Worm (Caenorhabditis elegans) whole organism, L4 larva: Measurements from ENCODE around the gene hpo-28.
A peak's percentile ranks its signal among the peaks of the same experiment; 100 is the strongest.

ENCODE experiments used
- ama-1 ChIP-seq: fragments of 150-350 bp; optimal IDR thresholded peaks from 2 replicates; lab custom pipeline; 2014; ENCODE audit warnings: inconsistent platforms, mixed read lengths
- lin-13 ChIP-seq: fragments of 150-350 bp; optimal IDR thresholded peaks from 2 replicates; lab custom pipeline; 2014; ENCODE audit warnings: missing biosample characterization, missing genetic modification reagents, missing genetic modification characterization
- lsy-2 ChIP-seq, 2 experiments: fragments of 150-350 bp in 1 of 2; sonication (generic microtip) in 1 of 2; optimal IDR thresholded peaks; 2 replicates each; lab custom pipeline; 2014 to 2017; ENCODE audit warnings: missing biosample characterization in 2 of 2, missing genetic modification characterization in 2 of 2
- mdl-1 ChIP-seq, 2 experiments: fragments of 150-350 bp in 1 of 2; sonication (generic microtip) in 1 of 2; optimal IDR thresholded peaks; 2 replicates each; lab custom pipeline; 2014 to 2017; ENCODE audit warnings: missing biosample characterization in 2 of 2, missing genetic modification characterization in 2 of 2
- nhr-11 ChIP-seq: fragments of 150-350 bp; optimal IDR thresholded peaks from 2 replicates; lab custom pipeline; 2014; ENCODE audit warnings: missing biosample characterization, missing genetic modification characterization
- nhr-25 ChIP-seq: sonication (generic microtip); optimal IDR thresholded peaks from 2 replicates; lab custom pipeline; 2017; ENCODE audit warnings: missing genetic modification characterization, mild to moderate bottlenecking, missing compliant biosample characterization, antibody characterized with exemption, moderate library complexity, borderline replicate concordance; ENCODE audit not compliant: insufficient read depth
- nhr-28 ChIP-seq: fragments of 150-350 bp; optimal IDR thresholded peaks from 2 replicates; lab custom pipeline; 2014; ENCODE audit warnings: missing biosample characterization, missing genetic modification characterization
- nhr-42 ChIP-seq: fragments of 200-800 bp; sonication (Bioruptor generic); IDR thresholded peaks from 2 replicates; pipeline ENCODE4 v1.3.6; 2022; ENCODE audit warnings: missing genetic modification characterization, missing compliant biosample characterization

DNA sequence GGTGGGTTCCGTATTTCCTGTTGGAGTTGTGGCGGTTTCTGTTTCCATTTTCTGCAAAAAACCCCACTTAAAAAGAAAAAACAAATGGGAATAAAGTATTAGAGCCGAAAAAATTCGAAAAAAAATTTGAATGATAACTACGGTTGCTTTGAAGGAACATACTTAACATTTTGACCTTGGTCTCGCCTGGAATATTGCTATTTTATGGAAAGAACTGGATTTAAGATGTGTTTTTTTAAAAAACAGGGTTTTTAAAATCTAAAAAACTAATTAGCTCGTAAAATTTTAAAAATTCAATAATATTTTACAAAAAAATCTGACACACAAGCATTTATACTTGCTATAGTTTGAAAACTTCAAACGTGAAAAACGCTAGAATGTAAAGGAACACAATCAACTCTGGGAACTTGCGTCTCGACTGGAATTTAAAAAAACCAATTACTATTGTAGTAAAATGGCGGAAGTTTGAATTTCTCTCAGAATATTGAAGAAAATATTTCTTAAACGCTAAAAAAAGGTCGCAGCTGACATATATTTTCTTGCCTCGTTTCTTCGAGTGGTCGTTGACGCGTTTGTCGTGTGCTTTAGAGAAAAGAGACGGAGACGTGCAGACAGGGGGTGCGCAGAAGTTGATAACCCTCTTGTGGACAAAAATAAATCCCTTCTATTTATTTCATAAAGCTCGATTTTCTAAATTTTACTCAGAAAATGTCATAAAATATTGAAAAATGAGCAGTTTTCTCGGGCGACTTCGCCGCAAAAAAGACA, 11.0 kb downstream of the hpo-28 start, which contains the start of the genes lgg-3 and rgs-5:
- TF ChIP-seq ama-1 (lab: Kevin White, UChicago) (no peak), lin-13 (peak; percentile 17), lsy-2 (tag; optimal IDR thresholded peaks at IDR 0.05; lab: Kevin White, UChicago) (peak in 1 of 2 experiments; percentile 64), nhr-42 (GFP tag; lab: Robert Waterston, UW) (no peak), nhr-11 (tag; lab: Kevin White, UChicago) (no peak), mdl-1 (tag; optimal IDR thresholded peaks at IDR 0.05; lab: Kevin White, UChicago) (no peak), nhr-25 (tag; lab: Kevin White, UChicago) (no peak), nhr-28 (tag; lab: Kevin White, UChicago) (peak; percentile 51)
